Worm (Caenorhabditis elegans) whole organism, young adult: ENCODE measurements around the gene nsun-5.

ENCODE experiments used
- B0261.1 ChIP-seq: sonication (generic microtip); optimal IDR thresholded peaks from 2 replicates; lab custom pipeline; 2016; ENCODE audit warnings: mild to moderate bottlenecking, missing genetic modification characterization, moderate library complexity, missing compliant biosample characterization
- F37B4.10 ChIP-seq: fragments of 200-800 bp; sonication (Bioruptor generic); IDR thresholded peaks from 2 replicates; pipeline ENCODE4 v1.3.6; 2022; ENCODE audit warnings: missing genetic modification characterization, missing compliant biosample characterization
- F52B5.7 ChIP-seq: sonication (generic microtip); optimal IDR thresholded peaks from 2 replicates; lab custom pipeline; 2016; ENCODE audit warnings: mild to moderate bottlenecking, missing genetic modification characterization, missing compliant biosample characterization
- F55B11.4 ChIP-seq: sonication (generic microtip); optimal IDR thresholded peaks from 2 replicates; lab custom pipeline; 2016; ENCODE audit warnings: missing compliant biosample characterization, missing genetic modification characterization, borderline replicate concordance; ENCODE audit not compliant: insufficient read depth
- K12H6.12 ChIP-seq: fragments of 200-800 bp; sonication (Bioruptor generic); optimal IDR thresholded peaks from 2 replicates; lab custom pipeline; 2018; ENCODE audit warnings: mild to moderate bottlenecking, missing genetic modification characterization, missing compliant biosample characterization
- Y53F4B.3 ChIP-seq: fragments of 200-800 bp; sonication (Bioruptor generic); IDR thresholded peaks from 2 replicates; pipeline ENCODE4 v1.3.6; 2022; ENCODE audit warnings: missing genetic modification reagents, missing genetic modification characterization, missing compliant biosample characterization
- Y53G8AR.9 ChIP-seq: fragments of 200-800 bp; sonication (Bioruptor generic); conservative IDR thresholded peaks from 2 replicates; pipeline ENCODE4 v1.3.6; 2022; ENCODE audit warnings: missing genetic modification reagents, missing genetic modification characterization, missing compliant biosample characterization
- ZK185.1 ChIP-seq: sonication (generic microtip); optimal IDR thresholded peaks from 2 replicates; lab custom pipeline; 2016; ENCODE audit warnings: mild to moderate bottlenecking, missing genetic modification characterization, missing compliant biosample characterization; ENCODE audit not compliant: poor library complexity, severe bottlenecking
- atf-7 ChIP-seq: sonication (generic microtip); optimal IDR thresholded peaks from 2 replicates; lab custom pipeline; 2017; ENCODE audit warnings: mild to moderate bottlenecking, missing genetic modification characterization, missing compliant biosample characterization
- athp-1 ChIP-seq: sonication (generic microtip); optimal IDR thresholded peaks from 2 replicates; lab custom pipeline; 2017; ENCODE audit warnings: mild to moderate bottlenecking, missing genetic modification characterization, missing compliant biosample characterization
- bed-2 ChIP-seq: fragments of 200-800 bp; sonication (Bioruptor generic); IDR thresholded peaks from 2 replicates; pipeline ENCODE4 v1.3.6; 2022; ENCODE audit warnings: missing genetic modification reagents, missing genetic modification characterization, missing compliant biosample characterization
- cebp-1 ChIP-seq, 2 experiments: fragments of 200-800 bp in 1 of 2; sonication (Bioruptor generic) in 1 of 2; sonication (generic microtip) in 1 of 2; IDR thresholded peaks in 1 of 2; optimal IDR thresholded peaks in 1 of 2; 2 replicates each; pipeline versions ENCODE4 v1.3.6 to Lab custom; 2017 to 2022; ENCODE audit warnings: missing compliant biosample characterization in 2 of 2, missing genetic modification characterization in 2 of 2, mild to moderate bottlenecking in 1 of 2, missing genetic modification reagents in 1 of 2, moderate library complexity in 1 of 2
- ceh-100 ChIP-seq: fragments of 200-800 bp; sonication (Bioruptor generic); IDR thresholded peaks from 2 replicates; pipeline ENCODE4 v1.3.6; 2022; ENCODE audit warnings: missing genetic modification reagents, missing genetic modification characterization, missing compliant biosample characterization
- ceh-27 ChIP-seq: fragments of 200-800 bp; sonication (Bioruptor generic); optimal IDR thresholded peaks from 2 replicates; lab custom pipeline; 2018; ENCODE audit warnings: mild to moderate bottlenecking, missing genetic modification characterization, moderate library complexity, missing compliant biosample characterization
- ceh-58 ChIP-seq: fragments of 200-800 bp; sonication (Bioruptor generic); IDR thresholded peaks from 2 replicates; pipeline ENCODE4 v1.3.6; 2022; ENCODE audit warnings: missing genetic modification characterization, missing compliant biosample characterization
- ceh-91 ChIP-seq: fragments of 200-800 bp; sonication (Bioruptor generic); IDR thresholded peaks from 2 replicates; pipeline ENCODE4 v1.3.6; 2022; ENCODE audit warnings: missing genetic modification reagents, missing genetic modification characterization, missing compliant biosample characterization
- die-1 ChIP-seq: sonication (generic microtip); optimal IDR thresholded peaks from 2 replicates; lab custom pipeline; 2016; ENCODE audit warnings: missing genotype, mild to moderate bottlenecking, missing genetic modification characterization, missing compliant biosample characterization
- efl-1 ChIP-seq: fragments of 150-350 bp; optimal IDR thresholded peaks from 2 replicates; lab custom pipeline; 2014; ENCODE audit warnings: missing biosample characterization, missing genetic modification reagents, missing genetic modification characterization
- ekl-4 ChIP-seq: fragments of 200-800 bp; sonication (Bioruptor generic); IDR thresholded peaks from 2 replicates; pipeline ENCODE4 v1.3.6; 2022; ENCODE audit warnings: missing genetic modification reagents, missing genetic modification characterization, missing compliant biosample characterization
- ets-4 ChIP-seq: fragments of 200-800 bp; sonication (Bioruptor generic); optimal IDR thresholded peaks from 2 replicates; lab custom pipeline; 2018; ENCODE audit warnings: mild to moderate bottlenecking, missing genetic modification characterization, missing compliant biosample characterization
- gei-17 ChIP-seq: fragments of 200-800 bp; sonication (Bioruptor generic); optimal IDR thresholded peaks from 2 replicates; lab custom pipeline; 2018; ENCODE audit warnings: mild to moderate bottlenecking, missing genetic modification characterization, missing compliant biosample characterization
- hrde-1 ChIP-seq: sonication (generic microtip); optimal IDR thresholded peaks from 2 replicates; lab custom pipeline; 2016; ENCODE audit warnings: missing genetic modification characterization, mild to moderate bottlenecking, missing compliant biosample characterization, moderate library complexity, missing genotype, missing genetic modification reagents, borderline replicate concordance
- hsf-1 ChIP-seq: fragments of 200-800 bp; sonication (Bioruptor generic); IDR thresholded peaks from 2 replicates; pipeline ENCODE4 v1.3.6; 2022; ENCODE audit warnings: missing genetic modification reagents, missing genetic modification characterization, missing compliant biosample characterization
- lin-26 ChIP-seq: fragments of 200-800 bp; sonication (Bioruptor generic); IDR thresholded peaks from 2 replicates; pipeline ENCODE4 v1.3.6; 2022; ENCODE audit warnings: missing genetic modification reagents, missing genetic modification characterization, missing compliant biosample characterization
- lin-40 ChIP-seq: sonication (generic microtip); optimal IDR thresholded peaks from 2 replicates; lab custom pipeline; 2016; ENCODE audit warnings: missing genetic modification characterization, mild to moderate bottlenecking, missing compliant biosample characterization, missing genotype, missing genetic modification reagents
- lin-54 ChIP-seq: fragments of 200-800 bp; sonication (Bioruptor generic); optimal IDR thresholded peaks from 2 replicates; lab custom pipeline; 2018; ENCODE audit warnings: mild to moderate bottlenecking, missing genetic modification characterization, missing compliant biosample characterization
- lsl-1 ChIP-seq: fragments of 200-800 bp; sonication (Bioruptor generic); optimal IDR thresholded peaks from 2 replicates; lab custom pipeline; 2018; ENCODE audit warnings: mild to moderate bottlenecking, missing genetic modification characterization, moderate library complexity, missing compliant biosample characterization
- lsy-27 ChIP-seq: sonication (generic microtip); optimal IDR thresholded peaks from 2 replicates; lab custom pipeline; 2017; ENCODE audit warnings: missing genetic modification characterization, mild to moderate bottlenecking, missing compliant biosample characterization, antibody characterized with exemption, missing genotype, borderline replicate concordance; ENCODE audit not compliant: insufficient read depth
- madf-10 ChIP-seq: sonication (generic microtip); optimal IDR thresholded peaks from 2 replicates; lab custom pipeline; 2016; ENCODE audit warnings: mild to moderate bottlenecking, missing genetic modification characterization, missing compliant biosample characterization
- madf-3 ChIP-seq: fragments of 200-800 bp; sonication (Bioruptor generic); IDR thresholded peaks from 2 replicates; pipeline ENCODE4 v1.3.6; 2022; ENCODE audit warnings: missing genetic modification reagents, missing genetic modification characterization, missing compliant biosample characterization
- madf-8 ChIP-seq: fragments of 200-800 bp; sonication (Bioruptor generic); conservative IDR thresholded peaks from 2 replicates; pipeline ENCODE4 v1.3.6; 2022; ENCODE audit warnings: missing genetic modification reagents, missing genetic modification characterization, missing compliant biosample characterization
- mel-28 ChIP-seq: sonication (generic microtip); optimal IDR thresholded peaks from 2 replicates; lab custom pipeline; 2016; ENCODE audit warnings: borderline replicate concordance, mild to moderate bottlenecking, missing genetic modification characterization, missing compliant biosample characterization
- nfya-2 ChIP-seq: fragments of 200-800 bp; sonication (Bioruptor generic); IDR thresholded peaks from 2 replicates; pipeline ENCODE4 v1.3.6; 2022; ENCODE audit warnings: missing genetic modification reagents, missing genetic modification characterization, missing compliant biosample characterization
- nfyb-1 ChIP-seq: fragments of 200-800 bp; sonication (Bioruptor generic); IDR thresholded peaks from 2 replicates; pipeline ENCODE4 v1.3.6; 2022; ENCODE audit warnings: missing genetic modification reagents, missing genetic modification characterization, missing compliant biosample characterization
- sea-2 ChIP-seq: fragments of 200-800 bp; sonication (Bioruptor generic); IDR thresholded peaks from 2 replicates; pipeline ENCODE4 v1.3.6; 2022; ENCODE audit warnings: missing genetic modification characterization, missing compliant biosample characterization
- snpc-1.3 ChIP-seq: sonication (generic microtip); optimal IDR thresholded peaks from 2 replicates; lab custom pipeline; 2017; ENCODE audit warnings: missing genetic modification characterization, mild to moderate bottlenecking, missing compliant biosample characterization, antibody characterized with exemption, moderate library complexity, missing genotype, missing genetic modification reagents; ENCODE audit not compliant: insufficient read depth
- snpc-4 ChIP-seq, 5 experiments: fragments of 150-350 bp in 1 of 5; sonication (generic microtip) in 4 of 5; optimal IDR thresholded peaks; 2 replicates each; lab custom pipeline; 2014 to 2018; ENCODE audit warnings: missing genetic modification characterization in 5 of 5, missing biosample characterization in 3 of 5, antibody characterized with exemption in 2 of 5, mild to moderate bottlenecking in 2 of 5, missing compliant biosample characterization in 2 of 5, missing genotype in 2 of 5, moderate library complexity in 2 of 5, missing genetic modification reagents in 1 of 5
- somi-1 ChIP-seq: fragments of 200-800 bp; sonication (Bioruptor generic); optimal IDR thresholded peaks from 2 replicates; lab custom pipeline; 2018; ENCODE audit warnings: mild to moderate bottlenecking, missing genetic modification characterization, missing compliant biosample characterization
- sptf-2 ChIP-seq: fragments of 200-800 bp; sonication (Bioruptor generic); optimal IDR thresholded peaks from 2 replicates; lab custom pipeline; 2018; ENCODE audit warnings: mild to moderate bottlenecking, missing genetic modification characterization, missing compliant biosample characterization
- tbx-9 ChIP-seq: sonication (generic microtip); optimal IDR thresholded peaks from 2 replicates; lab custom pipeline; 2016; ENCODE audit warnings: borderline replicate concordance, missing genetic modification characterization, inconsistent platforms, missing compliant biosample characterization
- tlf-1 ChIP-seq: fragments of 200-800 bp; sonication (Bioruptor generic); optimal IDR thresholded peaks from 2 replicates; lab custom pipeline; 2018; ENCODE audit warnings: mild to moderate bottlenecking, missing genetic modification characterization, missing compliant biosample characterization
- unc-130 ChIP-seq: sonication (generic microtip); optimal IDR thresholded peaks from 2 replicates; lab custom pipeline; 2016; ENCODE audit warnings: missing genetic modification reagents, missing genetic modification characterization, missing compliant biosample characterization
- xnd-1 ChIP-seq: sonication (generic microtip); optimal IDR thresholded peaks from 2 replicates; lab custom pipeline; 2016; ENCODE audit warnings: missing genotype, missing genetic modification reagents, missing genetic modification characterization, missing compliant biosample characterization
- ztf-26 ChIP-seq: sonication (generic microtip); optimal IDR thresholded peaks from 2 replicates; lab custom pipeline; 2017; ENCODE audit warnings: missing genetic modification characterization, missing compliant biosample characterization
- ztf-28 ChIP-seq: fragments of 200-800 bp; sonication (Bioruptor generic); IDR thresholded peaks from 2 replicates; pipeline ENCODE4 v1.3.6; 2022; ENCODE audit warnings: missing genetic modification reagents, missing genetic modification characterization, missing compliant biosample characterization
- ztf-3 ChIP-seq: fragments of 200-800 bp; sonication (Bioruptor generic); optimal IDR thresholded peaks from 2 replicates; lab custom pipeline; 2018; ENCODE audit warnings: mild to moderate bottlenecking, missing genetic modification characterization, missing compliant biosample characterization
- ztf-6 ChIP-seq: fragments of 200-800 bp; sonication (Bioruptor generic); IDR thresholded peaks from 2 replicates; pipeline ENCODE4 v1.3.6; 2022; ENCODE audit warnings: missing genetic modification reagents, missing genetic modification characterization, missing compliant biosample characterization

nsun-5 gene

DNA sequence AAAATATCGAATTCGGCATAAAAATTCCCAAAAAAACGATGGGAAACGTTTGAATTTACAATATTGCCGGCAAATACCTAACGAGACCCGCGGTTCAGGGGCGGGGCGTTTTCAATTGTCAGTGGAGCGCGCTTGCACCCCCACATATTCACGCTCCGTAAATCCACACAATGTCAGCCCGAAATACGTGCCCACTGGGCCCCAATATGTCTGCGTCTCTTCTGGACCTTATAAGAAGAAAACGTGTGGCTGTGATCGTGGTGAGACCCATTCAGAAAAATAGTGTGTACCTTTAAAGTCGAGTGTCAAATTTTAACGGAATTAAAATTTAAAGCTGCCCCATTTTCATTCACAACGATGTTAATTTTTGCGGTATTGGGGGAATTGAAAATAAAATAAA, 35.1 kb downstream of the nsun-5 start (continued):
- TF ChIP-seq snpc-1.3, result no peak
- TF ChIP-seq hsf-1 (GFP tag; lab: Robert Waterston, UW), result peak; percentile 87
- no peak for TF ChIP-seq F55B11.4
- TF ChIP-seq lin-26 (GFP tag; lab: Robert Waterston, UW), result peak; percentile 72
- TF ChIP-seq ceh-58 (GFP tag; lab: Robert Waterston, UW), result peak; percentile 87; the same call in 1 of the 2 replicates
- peak; percentile 51 for TF ChIP-seq die-1 (tag; lab: Kevin White, UChicago)
- peak; percentile 50 for TF ChIP-seq xnd-1
- TF ChIP-seq ceh-100 (GFP tag; lab: Robert Waterston, UW), result peak; percentile 44
- peak; percentile 39 for TF ChIP-seq efl-1 (GFP tag; lab: Kevin White, UChicago)
- TF ChIP-seq F52B5.7 (tag; lab: Kevin White, UChicago), result peak; percentile 86
- peak; percentile 73 for TF ChIP-seq lin-54
- TF ChIP-seq tbx-9 (tag; lab: Kevin White, UChicago), result no peak
- TF ChIP-seq nfya-2 (GFP tag; lab: Robert Waterston, UW), result peak; percentile 80; the same call in 1 of the 2 replicates
- TF ChIP-seq K12H6.12 (tag; lab: Kevin White, UChicago), result no peak
- TF ChIP-seq madf-3 (GFP tag; lab: Robert Waterston, UW), result peak; percentile 87
- no peak for TF ChIP-seq ztf-6
- TF ChIP-seq somi-1 (GFP tag; lab: Kevin White, UChicago), result no peak
- TF ChIP-seq atf-7 (tag; lab: Kevin White, UChicago), result peak; percentile 59
- no peak for TF ChIP-seq snpc-4 (GFP tag; optimal IDR thresholded peaks at IDR 0.05; lab: Kevin White, UChicago)
- TF ChIP-seq snpc-4 (tag; optimal IDR thresholded peaks at IDR 0.05; lab: Kevin White, UChicago), result peak in 2 of 4 experiments; percentile 8 to 39
- peak; percentile 4 for TF ChIP-seq tlf-1 (GFP tag; lab: Kevin White, UChicago)
- TF ChIP-seq lsl-1 (GFP tag; lab: Kevin White, UChicago), result peak; percentile 41
- TF ChIP-seq unc-130 (GFP tag; lab: Kevin White, UChicago), result peak; percentile 78
- TF ChIP-seq F37B4.10 (GFP tag; lab: Robert Waterston, UW), result no peak
- no peak for TF ChIP-seq ztf-28
- TF ChIP-seq ceh-91, result peak; percentile 79
- no peak for TF ChIP-seq ceh-27 (GFP tag; lab: Kevin White, UChicago)
- TF ChIP-seq Y53G8AR.9 (GFP tag; lab: Robert Waterston, UW), result peak; percentile 89
- TF ChIP-seq lsy-27, result no peak
- TF ChIP-seq sptf-2 (GFP tag; lab: Kevin White, UChicago), result no peak
- no peak for TF ChIP-seq lin-40
- TF ChIP-seq mel-28 (tag; lab: Kevin White, UChicago), result no peak
- TF ChIP-seq ztf-3, result no peak
- peak; percentile 76 for TF ChIP-seq athp-1
- TF ChIP-seq B0261.1 (tag; lab: Kevin White, UChicago), result no peak
- peak; percentile 75 for TF ChIP-seq nfyb-1
- no peak for TF ChIP-seq bed-2 (GFP tag; lab: Robert Waterston, UW)
- TF ChIP-seq ZK185.1 (tag; lab: Kevin White, UChicago), result no peak
- peak; percentile 93 for TF ChIP-seq hrde-1
- peak; percentile 81 for TF ChIP-seq ekl-4 (GFP tag; lab: Robert Waterston, UW)
- TF ChIP-seq sea-2, result no peak
- peak; percentile 19; the same call in 1 of the 2 replicates for TF ChIP-seq madf-8 (GFP tag; lab: Robert Waterston, UW)
- no peak for TF ChIP-seq Y53F4B.3 (GFP tag; lab: Robert Waterston, UW)
- no peak for TF ChIP-seq madf-10 (tag; lab: Kevin White, UChicago)
- TF ChIP-seq cebp-1 (GFP tag; IDR thresholded peaks at IDR 0.05; lab: Robert Waterston, UW), result no peak
- TF ChIP-seq cebp-1 (tag; optimal IDR thresholded peaks at IDR 0.05; lab: Kevin White, UChicago), result no peak
- no peak for TF ChIP-seq gei-17 (GFP tag; lab: Kevin White, UChicago)
- TF ChIP-seq ets-4 (GFP tag; lab: Kevin White, UChicago), result no peak
- no peak for TF ChIP-seq ztf-26 (tag; lab: Kevin White, UChicago)
